Worm (Caenorhabditis elegans) whole organism, L4 larva: ENCODE measurements around the gene pat-6.

Experiments
- F44E2.7 ChIP-seq: fragments of 200-800 bp; sonication (Bioruptor generic); IDR thresholded peaks from 2 replicates; pipeline ENCODE4 v2.1.2; 2022; ENCODE audit warnings: missing genetic modification characterization, missing compliant biosample characterization
- T20F7.1 ChIP-seq: fragments of 200-800 bp; sonication (Bioruptor generic); optimal IDR thresholded peaks from 2 replicates; lab custom pipeline; 2018; ENCODE audit warnings: mild to moderate bottlenecking, missing genetic modification characterization, missing compliant biosample characterization
- Y105C5A.15 ChIP-seq: fragments of 200-800 bp; sonication (Bioruptor generic); IDR thresholded peaks from 2 replicates; pipeline ENCODE4 v1.3.6; 2022; ENCODE audit warnings: missing genetic modification characterization, missing compliant biosample characterization
- ZK546.5 ChIP-seq, 2 experiments: sonication (generic microtip); optimal IDR thresholded peaks; 2 replicates each; lab custom pipeline; 2017; ENCODE audit warnings: missing biosample characterization in 2 of 2, missing genetic modification characterization in 2 of 2
- aha-1 ChIP-seq: fragments of 150-350 bp; peaks from one replicate; lab custom pipeline; 2014; ENCODE audit warnings: missing biosample characterization, missing genetic modification characterization
- arid-1 ChIP-seq: fragments of 200-800 bp; sonication (Bioruptor generic); conservative IDR thresholded peaks from 2 replicates; pipeline ENCODE4 v1.3.6; 2022; ENCODE audit warnings: missing genetic modification reagents, missing genetic modification characterization, missing compliant biosample characterization
- attf-4 ChIP-seq: sonication (generic microtip); optimal IDR thresholded peaks from 3 replicates; lab custom pipeline; 2017; ENCODE audit warnings: missing biosample characterization, missing genetic modification characterization
- ceh-44 ChIP-seq: fragments of 200-800 bp; sonication (Bioruptor generic); IDR thresholded peaks from 2 replicates; pipeline ENCODE4 v1.3.6; 2022; ENCODE audit warnings: missing genetic modification reagents, missing genetic modification characterization, missing compliant biosample characterization
- ceh-62 ChIP-seq: sonication (generic microtip); optimal IDR thresholded peaks from 2 replicates; lab custom pipeline; 2017; ENCODE audit warnings: missing biosample characterization, missing genetic modification characterization
- ces-1 ChIP-seq: fragments of 150-350 bp; sonication (generic microtip); optimal IDR thresholded peaks from 4 replicates; lab custom pipeline; 2014; ENCODE audit warnings: missing biosample characterization, missing genetic modification reagents, missing genetic modification characterization
- cey-2 ChIP-seq: sonication (generic microtip); optimal IDR thresholded peaks from 3 replicates; lab custom pipeline; 2017; ENCODE audit warnings: missing genetic modification characterization, mild to moderate bottlenecking, missing compliant biosample characterization, antibody characterized with exemption, borderline replicate concordance; ENCODE audit not compliant: insufficient read depth
- ctbp-1 ChIP-seq: fragments of 200-800 bp; sonication (Bioruptor generic); IDR thresholded peaks from 2 replicates; pipeline ENCODE4 v1.3.6; 2022; ENCODE audit warnings: missing genetic modification reagents, missing genetic modification characterization, missing compliant biosample characterization
- daf-8 ChIP-seq: fragments of 200-800 bp; sonication (Bioruptor generic); IDR thresholded peaks from 2 replicates; pipeline ENCODE4 v1.3.6; 2022; ENCODE audit warnings: missing genetic modification characterization, missing compliant biosample characterization
- duxl-1 ChIP-seq: sonication (generic microtip); optimal IDR thresholded peaks from 2 replicates; lab custom pipeline; 2016; ENCODE audit warnings: mild to moderate bottlenecking, missing genetic modification characterization, moderate library complexity, missing compliant biosample characterization; ENCODE audit not compliant: poor library complexity
- egl-27 ChIP-seq: sonication (generic microtip); optimal IDR thresholded peaks from 3 replicates; lab custom pipeline; 2017; ENCODE audit warnings: missing biosample characterization, missing genetic modification reagents, missing genetic modification characterization
- fos-1 ChIP-seq: fragments of 150-350 bp; optimal IDR thresholded peaks from 2 replicates; lab custom pipeline; 2014; ENCODE audit warnings: missing biosample characterization, missing genetic modification characterization
- hif-1 ChIP-seq, 2 experiments: sonication (generic microtip); optimal IDR thresholded peaks; 2 replicates each; lab custom pipeline; 2016 to 2017; ENCODE audit warnings: missing compliant biosample characterization in 2 of 2, missing genetic modification characterization in 2 of 2, missing genetic modification reagents in 2 of 2, missing genotype in 2 of 2, mild to moderate bottlenecking in 1 of 2
- hlh-11 ChIP-seq: fragments of 200-800 bp; sonication (Bioruptor generic); optimal IDR thresholded peaks from 2 replicates; lab custom pipeline; 2018; ENCODE audit warnings: mild to moderate bottlenecking, missing genetic modification characterization, missing compliant biosample characterization
- hlh-30 ChIP-seq: sonication (generic microtip); optimal IDR thresholded peaks from 2 replicates; lab custom pipeline; 2017; ENCODE audit warnings: antibody characterized with exemption, mild to moderate bottlenecking, missing genetic modification characterization, missing compliant biosample characterization; ENCODE audit not compliant: insufficient read depth
- hmg-1.1 ChIP-seq: fragments of 200-800 bp; sonication (Bioruptor generic); IDR thresholded peaks from 2 replicates; pipeline ENCODE4 v1.3.6; 2022; ENCODE audit warnings: missing genetic modification reagents, missing genetic modification characterization, missing compliant biosample characterization
- lim-7 ChIP-seq: fragments of 200-800 bp; sonication (Bioruptor generic); IDR thresholded peaks from 2 replicates; pipeline ENCODE4 v1.3.6; 2022; ENCODE audit warnings: missing genetic modification characterization, missing compliant biosample characterization
- lin-38 ChIP-seq: fragments of 200-800 bp; sonication (Bioruptor generic); IDR thresholded peaks from 2 replicates; pipeline ENCODE4 v1.3.6; 2022; ENCODE audit warnings: missing genetic modification reagents, missing genetic modification characterization, missing compliant biosample characterization
- lin-39 ChIP-seq: fragments of 150-350 bp; optimal IDR thresholded peaks from 2 replicates; lab custom pipeline; 2014; ENCODE audit warnings: missing biosample characterization, missing genetic modification reagents, missing genetic modification characterization
- lir-3 ChIP-seq: sonication (generic microtip); optimal IDR thresholded peaks from 2 replicates; lab custom pipeline; 2016; ENCODE audit warnings: mild to moderate bottlenecking, missing genetic modification characterization, missing compliant biosample characterization
- madf-9 ChIP-seq: fragments of 200-800 bp; sonication (Bioruptor generic); conservative IDR thresholded peaks from 2 replicates; pipeline ENCODE4 v1.3.6; 2022; ENCODE audit warnings: missing genetic modification reagents, missing genetic modification characterization, missing compliant biosample characterization
- mdl-1 ChIP-seq, 2 experiments: fragments of 150-350 bp in 1 of 2; sonication (generic microtip) in 1 of 2; optimal IDR thresholded peaks; 2 replicates each; lab custom pipeline; 2014 to 2017; ENCODE audit warnings: missing biosample characterization in 2 of 2, missing genetic modification characterization in 2 of 2
- mep-1 ChIP-seq: fragments of 150-350 bp; sonication (generic microtip); optimal IDR thresholded peaks from 3 replicates; lab custom pipeline; 2014; ENCODE audit warnings: missing biosample characterization, missing genetic modification characterization
- mes-2 ChIP-seq: sonication (generic microtip); optimal IDR thresholded peaks from 2 replicates; lab custom pipeline; 2016; ENCODE audit warnings: missing genotype, mild to moderate bottlenecking, missing genetic modification characterization, missing compliant biosample characterization; ENCODE audit not compliant: poor library complexity, severe bottlenecking
- mxl-3 ChIP-seq: fragments of 200-800 bp; sonication (Bioruptor generic); optimal IDR thresholded peaks from 2 replicates; lab custom pipeline; 2018; ENCODE audit warnings: mild to moderate bottlenecking, missing genetic modification characterization, missing compliant biosample characterization
- nhr-111 ChIP-seq: fragments of 200-800 bp; sonication (Bioruptor generic); optimal IDR thresholded peaks from 2 replicates; lab custom pipeline; 2018; ENCODE audit warnings: mild to moderate bottlenecking, missing genetic modification characterization, missing compliant biosample characterization
- nhr-237 ChIP-seq: sonication (generic microtip); optimal IDR thresholded peaks from 2 replicates; lab custom pipeline; 2017; ENCODE audit warnings: missing biosample characterization, missing genetic modification characterization
- nhr-25 ChIP-seq: sonication (generic microtip); optimal IDR thresholded peaks from 2 replicates; lab custom pipeline; 2017; ENCODE audit warnings: missing genetic modification characterization, mild to moderate bottlenecking, missing compliant biosample characterization, antibody characterized with exemption, moderate library complexity, borderline replicate concordance; ENCODE audit not compliant: insufficient read depth
- nhr-28 ChIP-seq: fragments of 150-350 bp; optimal IDR thresholded peaks from 2 replicates; lab custom pipeline; 2014; ENCODE audit warnings: missing biosample characterization, missing genetic modification characterization
- nhr-41 ChIP-seq: fragments of 200-800 bp; sonication (Bioruptor generic); IDR thresholded peaks from 2 replicates; pipeline ENCODE4 v1.3.6; 2022; ENCODE audit warnings: missing genetic modification reagents, missing genetic modification characterization, missing compliant biosample characterization
- nhr-48 ChIP-seq: sonication (generic microtip); optimal IDR thresholded peaks from 2 replicates; lab custom pipeline; 2016; ENCODE audit warnings: mild to moderate bottlenecking, missing genetic modification characterization, missing compliant biosample characterization
- pqm-1 ChIP-seq: sonication (generic microtip); optimal IDR thresholded peaks from 2 replicates; lab custom pipeline; 2017; ENCODE audit warnings: missing biosample characterization, missing genetic modification characterization
- rbr-2 ChIP-seq: sonication (generic microtip); optimal IDR thresholded peaks from 2 replicates; lab custom pipeline; 2016; ENCODE audit warnings: missing genotype, missing genetic modification characterization, missing compliant biosample characterization
- saeg-2 ChIP-seq: fragments of 200-800 bp; sonication (Bioruptor generic); IDR thresholded peaks from 2 replicates; pipeline ENCODE4 v1.3.6; 2022; ENCODE audit warnings: missing genetic modification reagents, missing genetic modification characterization, missing compliant biosample characterization
- set-16 ChIP-seq: fragments of 200-800 bp; sonication (Bioruptor generic); IDR thresholded peaks from 2 replicates; pipeline ENCODE4 v1.3.6; 2022; ENCODE audit warnings: missing genetic modification reagents, missing genetic modification characterization, missing compliant biosample characterization
- skn-1 ChIP-seq: fragments of 150-350 bp; optimal IDR thresholded peaks from 2 replicates; lab custom pipeline; 2014; ENCODE audit warnings: missing biosample characterization, missing genetic modification characterization
- snpc-1.2 ChIP-seq: fragments of 200-800 bp; sonication (Bioruptor generic); IDR thresholded peaks from 2 replicates; pipeline ENCODE4 v1.3.6; 2022; ENCODE audit warnings: missing genetic modification reagents, missing genetic modification characterization, missing compliant biosample characterization
- snpc-4 ChIP-seq: fragments of 150-350 bp; optimal IDR thresholded peaks from 2 replicates; lab custom pipeline; 2014; ENCODE audit warnings: missing biosample characterization, missing genetic modification characterization
- spr-1 ChIP-seq: sonication (generic microtip); optimal IDR thresholded peaks from 2 replicates; lab custom pipeline; 2016; ENCODE audit warnings: mild to moderate bottlenecking, missing genetic modification characterization, missing compliant biosample characterization
- unc-130 ChIP-seq: sonication (generic microtip); optimal IDR thresholded peaks from 2 replicates; lab custom pipeline; 2016; ENCODE audit warnings: missing genetic modification reagents, missing genetic modification characterization, missing compliant biosample characterization
- vab-7 ChIP-seq: fragments of 200-800 bp; sonication (Bioruptor generic); IDR thresholded peaks from 2 replicates; pipeline ENCODE4 v1.3.6; 2022; ENCODE audit warnings: missing genetic modification reagents, missing genetic modification characterization, missing compliant biosample characterization
- zip-2 ChIP-seq: fragments of 150-350 bp; optimal IDR thresholded peaks from 2 replicates; lab custom pipeline; 2014; ENCODE audit warnings: missing biosample characterization, missing genetic modification characterization
- ztf-11 ChIP-seq: fragments of 150-350 bp; optimal IDR thresholded peaks from 2 replicates; lab custom pipeline; 2014; ENCODE audit warnings: missing biosample characterization, missing genetic modification characterization

Gene pat-6

ce11 chrIV:255379-255857 is 8.6 kb downstream of the pat-6 start, which contains the start of gene rcat-1 (continued):
- no peak for TF ChIP-seq lim-7 (GFP tag; lab: Robert Waterston, UW)
- no peak for TF ChIP-seq nhr-111
- peak; percentile 88 for TF ChIP-seq hlh-30
- no peak for TF ChIP-seq nhr-237
- TF ChIP-seq snpc-4 (tag; lab: Kevin White, UChicago), result no peak
- no peak for TF ChIP-seq lir-3 (tag; lab: Kevin White, UChicago)
- TF ChIP-seq hif-1 (tag; optimal IDR thresholded peaks at IDR 0.05; lab: Kevin White, UChicago), result peak in 1 of 2 experiments; percentile 61
- TF ChIP-seq Y105C5A.15 (GFP tag; lab: Robert Waterston, UW), result no peak
- TF ChIP-seq pqm-1 (tag; lab: Kevin White, UChicago), result no peak
- TF ChIP-seq arid-1 (GFP tag; lab: Robert Waterston, UW), result no peak
- peak; percentile 49; the same call in 1 of the 2 replicates for TF ChIP-seq hmg-1.1 (GFP tag; lab: Robert Waterston, UW)
- no peak for TF ChIP-seq daf-8 (GFP tag; lab: Robert Waterston, UW)
- TF ChIP-seq nhr-25, result peak; percentile 40
- no peak for TF ChIP-seq zip-2 (tag; lab: Kevin White, UChicago)
- TF ChIP-seq fos-1, result no peak
- TF ChIP-seq nhr-48 (tag; lab: Kevin White, UChicago), result no peak
- TF ChIP-seq F44E2.7, result no peak
- TF ChIP-seq rbr-2, result peak; percentile 47
- TF ChIP-seq attf-4 (tag; lab: Kevin White, UChicago), result no peak
- TF ChIP-seq ctbp-1 (GFP tag; lab: Robert Waterston, UW), result no peak
- TF ChIP-seq spr-1 (tag; lab: Kevin White, UChicago), result no peak
- TF ChIP-seq mes-2, result peak; percentile 92
- TF ChIP-seq egl-27 (tag; lab: Kevin White, UChicago), result no peak
- TF ChIP-seq ztf-11 (tag; lab: Kevin White, UChicago), result no peak
- no peak for TF ChIP-seq saeg-2 (GFP tag; lab: Robert Waterston, UW)
- no peak for TF ChIP-seq T20F7.1 (GFP tag; lab: Kevin White, UChicago)
- TF ChIP-seq ZK546.5 (tag; optimal IDR thresholded peaks at IDR 0.05; lab: Kevin White, UChicago), result no peak
- peak in 1 of 2 experiments; percentile 55 for TF ChIP-seq mdl-1 (tag; optimal IDR thresholded peaks at IDR 0.05; lab: Kevin White, UChicago)
- TF ChIP-seq lin-39 (tag; lab: Kevin White, UChicago), result no peak
- peak; percentile 95 for TF ChIP-seq lin-38 (GFP tag; lab: Robert Waterston, UW)
- no peak for TF ChIP-seq ceh-62 (tag; lab: Kevin White, UChicago)
- no peak for TF ChIP-seq unc-130 (GFP tag; lab: Kevin White, UChicago)
- TF ChIP-seq hlh-11 (tag; lab: Kevin White, UChicago), result peak; percentile 1
- no peak for TF ChIP-seq set-16 (GFP tag; lab: Robert Waterston, UW)

ce11 chrIV:252454-252853 is 11.6 kb downstream of the pat-6 start, which contains the start of gene grl-19:
Gene grl-19 (minus strand): TSS chrIV:252554.
- TF ChIP-seq mdl-1 (tag; optimal IDR thresholded peaks at IDR 0.05; lab: Kevin White, UChicago) (no peak), mxl-3 (no peak), F44E2.7 (no peak), skn-1 (tag; lab: Kevin White, UChicago) (no peak), ceh-44 (GFP tag; lab: Robert Waterston, UW) (no peak), ZK546.5 (tag; optimal IDR thresholded peaks at IDR 0.05; lab: Kevin White, UChicago) (no peak), aha-1 (tag; lab: Kevin White, UChicago) (peak; percentile 64)

ce11 chrIV:247494-247893 is 16.5 kb downstream of the pat-6 start:
- TF ChIP-seq ces-1 (GFP tag; lab: Kevin White, UChicago) (no peak), vab-7 (GFP tag; lab: Robert Waterston, UW) (no peak), cey-2 (tag; lab: Kevin White, UChicago) (peak; percentile 51), arid-1 (GFP tag; lab: Robert Waterston, UW) (no peak), nhr-41 (GFP tag; lab: Robert Waterston, UW) (no peak), mdl-1 (tag; optimal IDR thresholded peaks at IDR 0.05; lab: Kevin White, UChicago) (peak; percentile 69 to 95), mes-2 (no peak), nhr-28 (tag; lab: Kevin White, UChicago) (peak; percentile 78), hlh-11 (tag; lab: Kevin White, UChicago) (peak; percentile 66), egl-27 (tag; lab: Kevin White, UChicago) (no peak), lin-39 (tag; lab: Kevin White, UChicago) (no peak), nhr-25 (no peak), mep-1 (tag; lab: Kevin White, UChicago) (no peak), snpc-1.2 (no peak), snpc-4 (tag; lab: Kevin White, UChicago) (no peak), duxl-1 (tag; lab: Kevin White, UChicago) (no peak), madf-9 (GFP tag; lab: Robert Waterston, UW) (no peak), ctbp-1 (GFP tag; lab: Robert Waterston, UW) (no peak)
